Worm (Caenorhabditis elegans) whole organism, L3 larva: Measurements from ENCODE around the gene F15H10.12.

Experiments
- R02D3.7 ChIP-seq: fragments of 150-350 bp; optimal IDR thresholded peaks from 2 replicates; lab custom pipeline; 2014; ENCODE audit warnings: missing biosample characterization, missing genetic modification characterization
- ZK546.5 ChIP-seq: sonication (generic microtip); optimal IDR thresholded peaks from 2 replicates; lab custom pipeline; 2017; ENCODE audit warnings: missing biosample characterization, missing genetic modification characterization
- aly-2 ChIP-seq: fragments of 150-350 bp; optimal IDR thresholded peaks from 2 replicates; lab custom pipeline; 2014; ENCODE audit warnings: missing biosample characterization, missing genetic modification characterization
- ceh-16 ChIP-seq: sonication (generic microtip); optimal IDR thresholded peaks from 2 replicates; lab custom pipeline; 2017; ENCODE audit warnings: missing biosample characterization, missing genetic modification characterization
- ceh-82 ChIP-seq: fragments of 150-350 bp; optimal IDR thresholded peaks from 2 replicates; lab custom pipeline; 2014; ENCODE audit warnings: missing biosample characterization, missing genetic modification characterization
- ceh-9 ChIP-seq: sonication (generic microtip); optimal IDR thresholded peaks from 2 replicates; lab custom pipeline; 2018; ENCODE audit warnings: missing biosample characterization, missing genetic modification characterization
- daf-12 ChIP-seq: fragments of 150-350 bp; optimal IDR thresholded peaks from 2 replicates; lab custom pipeline; 2014; ENCODE audit warnings: missing biosample characterization, missing genetic modification reagents, missing genetic modification characterization
- egl-5 ChIP-seq: fragments of 150-350 bp; optimal IDR thresholded peaks from 2 replicates; lab custom pipeline; 2017; ENCODE audit warnings: missing biosample characterization, missing genetic modification reagents, missing genetic modification characterization, inconsistent platforms
- elt-3 ChIP-seq, 3 experiments: fragments of 150-350 bp in 1 of 3; sonication (generic microtip) in 2 of 3; optimal IDR thresholded peaks; 2 replicates in 2 of 3; 4 replicates in 1 of 3; lab custom pipeline; 2014 to 2017; ENCODE audit warnings: missing biosample characterization in 3 of 3, missing genetic modification characterization in 3 of 3
- fkh-2 ChIP-seq: fragments of 150-350 bp; optimal IDR thresholded peaks from 2 replicates; lab custom pipeline; 2014; ENCODE audit warnings: missing biosample characterization, missing genetic modification reagents, missing genetic modification characterization
- fos-1 ChIP-seq: fragments of 150-350 bp; optimal IDR thresholded peaks from 2 replicates; lab custom pipeline; 2014; ENCODE audit warnings: missing biosample characterization, missing genetic modification characterization
- hmg-11 ChIP-seq: sonication (generic microtip); optimal IDR thresholded peaks from 2 replicates; lab custom pipeline; 2016; ENCODE audit warnings: missing genetic modification characterization, missing compliant biosample characterization
- lin-39 ChIP-seq: fragments of 150-350 bp; optimal IDR thresholded peaks from 2 replicates; lab custom pipeline; 2018; ENCODE audit warnings: missing biosample characterization, missing genetic modification reagents, missing genetic modification characterization
- lsy-12 ChIP-seq: sonication (generic microtip); optimal IDR thresholded peaks from 2 replicates; lab custom pipeline; 2016; ENCODE audit warnings: mild to moderate bottlenecking, missing genetic modification characterization, missing compliant biosample characterization
- mdl-1 ChIP-seq: fragments of 150-350 bp; optimal IDR thresholded peaks from 2 replicates; lab custom pipeline; 2014; ENCODE audit warnings: missing biosample characterization, missing genetic modification characterization
- mml-1 ChIP-seq: fragments of 150-350 bp; sonication (generic microtip); optimal IDR thresholded peaks from 3 replicates; lab custom pipeline; 2014; ENCODE audit warnings: missing biosample characterization, missing genetic modification characterization
- nfya-1 ChIP-seq: sonication (generic microtip); optimal IDR thresholded peaks from 2 replicates; lab custom pipeline; 2017; ENCODE audit warnings: missing genetic modification characterization, mild to moderate bottlenecking, missing compliant biosample characterization, antibody characterized with exemption, moderate library complexity; ENCODE audit not compliant: insufficient read depth
- nhr-12 ChIP-seq: fragments of 150-350 bp; optimal IDR thresholded peaks from 2 replicates; lab custom pipeline; 2014; ENCODE audit warnings: missing biosample characterization, missing genetic modification characterization
- nhr-23 ChIP-seq: fragments of 150-350 bp; optimal IDR thresholded peaks from 2 replicates; lab custom pipeline; 2014; ENCODE audit warnings: missing biosample characterization, missing genetic modification reagents, missing genetic modification characterization
- nhr-237 ChIP-seq: fragments of 150-350 bp; optimal IDR thresholded peaks from 2 replicates; lab custom pipeline; 2014; ENCODE audit warnings: missing biosample characterization, missing genetic modification characterization
- nhr-25 ChIP-seq: sonication (generic microtip); optimal IDR thresholded peaks from 2 replicates; lab custom pipeline; 2017; ENCODE audit warnings: missing biosample characterization, missing genetic modification characterization
- nhr-28 ChIP-seq: fragments of 150-350 bp; optimal IDR thresholded peaks from 2 replicates; lab custom pipeline; 2014; ENCODE audit warnings: missing biosample characterization, missing genetic modification characterization
- nhr-43 ChIP-seq: sonication (generic microtip); optimal IDR thresholded peaks from 2 replicates; lab custom pipeline; 2016; ENCODE audit warnings: mild to moderate bottlenecking, missing genetic modification characterization, missing compliant biosample characterization; ENCODE audit not compliant: poor library complexity, severe bottlenecking
- nhr-76 ChIP-seq: fragments of 150-350 bp; sonication (generic microtip); optimal IDR thresholded peaks from 5 replicates; lab custom pipeline; 2014; ENCODE audit warnings: missing biosample characterization, missing genetic modification characterization
- nhr-77 ChIP-seq: fragments of 150-350 bp; optimal IDR thresholded peaks from 2 replicates; lab custom pipeline; 2014; ENCODE audit warnings: missing biosample characterization, missing genetic modification characterization
- pha-4 ChIP-seq: fragments of 150-350 bp; optimal IDR thresholded peaks from 2 replicates; lab custom pipeline; 2014; ENCODE audit warnings: missing biosample characterization, missing genetic modification reagents, missing genetic modification characterization
- pqm-1 ChIP-seq: fragments of 150-350 bp; optimal IDR thresholded peaks from 2 replicates; lab custom pipeline; 2017; ENCODE audit warnings: missing biosample characterization, missing genetic modification characterization, inconsistent platforms
- sea-2 ChIP-seq: fragments of 150-350 bp; sonication (generic microtip); optimal IDR thresholded peaks from 4 replicates; lab custom pipeline; 2014; ENCODE audit warnings: missing biosample characterization, missing genetic modification reagents, missing genetic modification characterization
- skn-1 ChIP-seq: fragments of 150-350 bp; optimal IDR thresholded peaks from 2 replicates; lab custom pipeline; 2014; ENCODE audit warnings: missing biosample characterization, missing genetic modification characterization
- snpc-4 ChIP-seq: fragments of 150-350 bp; optimal IDR thresholded peaks from 2 replicates; lab custom pipeline; 2014; ENCODE audit warnings: missing biosample characterization, missing genetic modification characterization
- tbx-2 ChIP-seq: sonication (generic microtip); optimal IDR thresholded peaks from 2 replicates; lab custom pipeline; 2016; ENCODE audit warnings: mild to moderate bottlenecking, missing genetic modification characterization, missing compliant biosample characterization
- unc-39 ChIP-seq: sonication (generic microtip); optimal IDR thresholded peaks from 4 replicates; lab custom pipeline; 2017; ENCODE audit warnings: missing biosample characterization, missing genetic modification characterization
- zag-1 ChIP-seq: fragments of 150-350 bp; optimal IDR thresholded peaks from 2 replicates; lab custom pipeline; 2014; ENCODE audit warnings: missing biosample characterization, missing genetic modification characterization
- ztf-11 ChIP-seq: fragments of 150-350 bp; optimal IDR thresholded peaks from 2 replicates; lab custom pipeline; 2014; ENCODE audit warnings: missing biosample characterization, missing genetic modification characterization
- ztf-4 ChIP-seq: fragments of 150-350 bp; optimal IDR thresholded peaks from 2 replicates; lab custom pipeline; 2014; ENCODE audit warnings: missing biosample characterization, missing genetic modification characterization

F15H10.12 gene

ce11 chrV:10388318-10388717 lies 21.6 kb downstream of the F15H10.12 start, which contains the start of gene AC3.5:
AC3.5 (plus strand) TSS chrV:10388527.
- TF ChIP-seq nhr-77 (tag; lab: Kevin White, UChicago) (no peak), ceh-16 (tag; lab: Kevin White, UChicago) (no peak), egl-5 (tag; lab: Kevin White, UChicago) (no peak), nhr-28 (tag; lab: Kevin White, UChicago) (no peak), fos-1 (tag; lab: Kevin White, UChicago) (no peak), nhr-43 (no peak), lsy-12 (tag; lab: Kevin White, UChicago) (no peak), tbx-2 (no peak), nhr-76 (tag; lab: Kevin White, UChicago) (no peak), ceh-9 (tag; lab: Kevin White, UChicago) (no peak), ztf-4 (tag; lab: Kevin White, UChicago) (no peak), pqm-1 (no peak), R02D3.7 (tag; lab: Kevin White, UChicago) (no peak), skn-1 (tag; lab: Kevin White, UChicago) (no peak), fkh-2 (tag; lab: Kevin White, UChicago) (no peak), snpc-4 (no peak), ceh-82 (no peak), nhr-12 (tag; lab: Kevin White, UChicago) (no peak), aly-2 (tag; lab: Kevin White, UChicago) (no peak), nfya-1 (tag; lab: Kevin White, UChicago) (no peak)

- TF ChIP-seq nhr-25 = peak; percentile 24
- no peak for TF ChIP-seq pha-4 (tag; lab: Kevin White, UChicago)
- no peak for TF ChIP-seq egl-5 (tag; lab: Kevin White, UChicago)
- peak; percentile 24 for TF ChIP-seq nhr-23 (tag; lab: Kevin White, UChicago)
- TF ChIP-seq mdl-1 = no peak
- no peak for TF ChIP-seq mml-1 (tag; lab: Kevin White, UChicago)
- no peak for TF ChIP-seq aly-2 (tag; lab: Kevin White, UChicago)
- TF ChIP-seq snpc-4 = no peak
- no peak for TF ChIP-seq ceh-9 (tag; lab: Kevin White, UChicago)
- TF ChIP-seq pqm-1 = no peak
- no peak for TF ChIP-seq ztf-11 (tag; lab: Kevin White, UChicago)
- TF ChIP-seq elt-3 (tag; optimal IDR thresholded peaks at IDR 0.05; lab: Kevin White, UChicago) = peak in 1 of 3 experiments; percentile 35
- no peak for TF ChIP-seq ceh-82
- no peak for TF ChIP-seq lin-39 (tag; lab: Kevin White, UChicago)
- TF ChIP-seq hmg-11 (tag; lab: Kevin White, UChicago) = no peak
- TF ChIP-seq ceh-16 (tag; lab: Kevin White, UChicago) = no peak
- TF ChIP-seq nhr-237 = no peak
- no peak for TF ChIP-seq lsy-12 (tag; lab: Kevin White, UChicago)
- no peak for TF ChIP-seq nhr-43
Observed at ce11 chrV:10387412-10387811, 22.5 kb downstream of the F15H10.12 start.

- TF ChIP-seq skn-1 (tag; lab: Kevin White, UChicago) (no peak), daf-12 (tag; lab: Kevin White, UChicago) (no peak), hmg-11 (tag; lab: Kevin White, UChicago) (no peak)
Observed at ce11 chrV:10383950-10384349, 25.9 kb downstream of the F15H10.12 start, which contains the start of gene spe-10. spe-10 (plus strand) TSS chrV:10384250.

- TF ChIP-seq unc-39 = no peak
Observed at ce11 chrV:10382142-10382541, 27.7 kb downstream of the F15H10.12 start, which contains the start of gene pqn-2. pqn-2 (plus strand) TSS chrV:10382442.

- TF ChIP-seq sea-2 (GFP tag; lab: Kevin White, UChicago) (no peak), pha-4 (tag; lab: Kevin White, UChicago) (no peak), R02D3.7 (tag; lab: Kevin White, UChicago) (no peak), zag-1 (tag; lab: Kevin White, UChicago) (no peak), egl-5 (tag; lab: Kevin White, UChicago) (no peak), ZK546.5 (no peak), mml-1 (tag; lab: Kevin White, UChicago) (no peak)
Observed at ce11 chrV:10381726-10382125, 28.2 kb downstream of the F15H10.12 start, which contains the start of gene abu-1. abu-1 (minus strand) TSS chrV:10381826.
